Worm (Caenorhabditis elegans): ENCODE data around the gene F26D11.1.

DNA sequence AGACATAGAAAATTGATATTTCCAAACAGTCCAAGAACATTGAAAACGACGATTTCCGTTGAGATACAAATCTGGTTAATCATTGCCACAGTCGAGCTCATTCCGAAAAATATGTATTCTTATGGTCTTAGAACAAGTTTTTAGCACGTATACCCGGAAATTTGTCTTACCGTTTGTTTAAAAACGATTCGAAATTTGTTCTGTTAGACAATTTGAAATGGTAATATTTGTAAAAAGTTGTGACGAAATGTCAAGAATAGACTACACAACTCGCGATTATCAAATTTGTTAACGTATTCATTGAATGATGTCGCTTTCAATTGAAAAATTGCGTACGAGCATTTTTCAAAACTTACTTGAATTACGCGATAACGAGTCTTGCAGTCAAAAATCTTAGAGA is 44.2 kb upstream of the F26D11.1 start, which contains the start of gene srsx-3:
- TF ChIP-seq nhr-179 (tag; optimal IDR thresholded peaks at IDR 0.05) (no peak), athp-1 (tag; optimal IDR thresholded peaks at IDR 0.05) (no peak), hlh-26 (GFP tag; conservative IDR thresholded peaks at IDR 0.05) (no peak)

Measured in whole organism, young adult.